Worm (Caenorhabditis elegans) whole organism, young adult: ENCODE measurements around the gene F12F6.1.

Source experiments
- F33H1.4 ChIP-seq: fragments of 200-800 bp; sonication (Bioruptor generic); IDR thresholded peaks from 2 replicates; pipeline ENCODE4 v1.3.6; 2022; ENCODE audit warnings: missing genetic modification reagents, missing genetic modification characterization, missing compliant biosample characterization
- F39B2.1 ChIP-seq: fragments of 200-800 bp; sonication (Bioruptor generic); IDR thresholded peaks from 2 replicates; pipeline ENCODE4 v1.3.6; 2022; ENCODE audit warnings: missing genetic modification reagents, missing genetic modification characterization, missing compliant biosample characterization
- K11D2.4 ChIP-seq: fragments of 200-800 bp; sonication (Bioruptor generic); IDR thresholded peaks from 2 replicates; pipeline ENCODE4 v1.3.6; 2022; ENCODE audit warnings: missing genetic modification reagents, missing genetic modification characterization, missing compliant biosample characterization
- K12H6.12 ChIP-seq: fragments of 200-800 bp; sonication (Bioruptor generic); optimal IDR thresholded peaks from 2 replicates; lab custom pipeline; 2018; ENCODE audit warnings: mild to moderate bottlenecking, missing genetic modification characterization, missing compliant biosample characterization
- Y53F4B.3 ChIP-seq: fragments of 200-800 bp; sonication (Bioruptor generic); IDR thresholded peaks from 2 replicates; pipeline ENCODE4 v1.3.6; 2022; ENCODE audit warnings: missing genetic modification reagents, missing genetic modification characterization, missing compliant biosample characterization
- Y53G8AR.9 ChIP-seq: fragments of 200-800 bp; sonication (Bioruptor generic); conservative IDR thresholded peaks from 2 replicates; pipeline ENCODE4 v1.3.6; 2022; ENCODE audit warnings: missing genetic modification reagents, missing genetic modification characterization, missing compliant biosample characterization
- Y67H2A.10 ChIP-seq: fragments of 200-800 bp; sonication (Bioruptor generic); conservative IDR thresholded peaks from 2 replicates; pipeline ENCODE4 v1.3.6; 2022; ENCODE audit warnings: missing genetic modification reagents, missing genetic modification characterization, missing compliant biosample characterization
- Y95B8A.8 ChIP-seq: fragments of 200-800 bp; sonication (Bioruptor generic); IDR thresholded peaks from 2 replicates; pipeline ENCODE4 v1.3.6; 2022; ENCODE audit warnings: missing genetic modification reagents, missing genetic modification characterization, missing compliant biosample characterization
- ama-1 ChIP-seq, 3 experiments: fragments of 150-350 bp in 1 of 3; sonication (generic microtip) in 2 of 3; optimal IDR thresholded peaks; 2 replicates each; lab custom pipeline; 2014 to 2018; ENCODE audit warnings: missing biosample characterization in 2 of 3, missing genetic modification characterization in 2 of 3, missing genetic modification reagents in 2 of 3
- atf-7 ChIP-seq: sonication (generic microtip); optimal IDR thresholded peaks from 2 replicates; lab custom pipeline; 2017; ENCODE audit warnings: mild to moderate bottlenecking, missing genetic modification characterization, missing compliant biosample characterization
- athp-1 ChIP-seq: sonication (generic microtip); optimal IDR thresholded peaks from 2 replicates; lab custom pipeline; 2017; ENCODE audit warnings: mild to moderate bottlenecking, missing genetic modification characterization, missing compliant biosample characterization
- attf-5 ChIP-seq: fragments of 200-800 bp; sonication (Bioruptor generic); optimal IDR thresholded peaks from 2 replicates; lab custom pipeline; 2018; ENCODE audit warnings: mild to moderate bottlenecking, missing genetic modification characterization, missing compliant biosample characterization
- attf-6 ChIP-seq: fragments of 200-800 bp; sonication (Bioruptor generic); IDR thresholded peaks from 2 replicates; pipeline ENCODE4 v1.3.6; 2022; ENCODE audit warnings: missing genetic modification reagents, missing genetic modification characterization, missing compliant biosample characterization
- bed-1 ChIP-seq: fragments of 200-800 bp; sonication (Bioruptor generic); IDR thresholded peaks from 2 replicates; pipeline ENCODE4 v1.3.6; 2022; ENCODE audit warnings: missing genetic modification reagents, missing genetic modification characterization, missing compliant biosample characterization
- bed-2 ChIP-seq: fragments of 200-800 bp; sonication (Bioruptor generic); IDR thresholded peaks from 2 replicates; pipeline ENCODE4 v1.3.6; 2022; ENCODE audit warnings: missing genetic modification reagents, missing genetic modification characterization, missing compliant biosample characterization
- cebp-1 ChIP-seq, 2 experiments: fragments of 200-800 bp in 1 of 2; sonication (Bioruptor generic) in 1 of 2; sonication (generic microtip) in 1 of 2; IDR thresholded peaks in 1 of 2; optimal IDR thresholded peaks in 1 of 2; 2 replicates each; pipeline versions ENCODE4 v1.3.6 to Lab custom; 2017 to 2022; ENCODE audit warnings: missing compliant biosample characterization in 2 of 2, missing genetic modification characterization in 2 of 2, mild to moderate bottlenecking in 1 of 2, missing genetic modification reagents in 1 of 2, moderate library complexity in 1 of 2
- ceh-27 ChIP-seq: fragments of 200-800 bp; sonication (Bioruptor generic); optimal IDR thresholded peaks from 2 replicates; lab custom pipeline; 2018; ENCODE audit warnings: mild to moderate bottlenecking, missing genetic modification characterization, moderate library complexity, missing compliant biosample characterization
- ceh-91 ChIP-seq: fragments of 200-800 bp; sonication (Bioruptor generic); IDR thresholded peaks from 2 replicates; pipeline ENCODE4 v1.3.6; 2022; ENCODE audit warnings: missing genetic modification reagents, missing genetic modification characterization, missing compliant biosample characterization
- chd-7 ChIP-seq: sonication (generic microtip); optimal IDR thresholded peaks from 2 replicates; lab custom pipeline; 2016; ENCODE audit warnings: mild to moderate bottlenecking, missing genetic modification characterization, moderate library complexity, missing compliant biosample characterization
- die-1 ChIP-seq: sonication (generic microtip); optimal IDR thresholded peaks from 2 replicates; lab custom pipeline; 2016; ENCODE audit warnings: missing genotype, mild to moderate bottlenecking, missing genetic modification characterization, missing compliant biosample characterization
- dox-1 ChIP-seq: fragments of 200-800 bp; sonication (Bioruptor generic); IDR thresholded peaks from 2 replicates; pipeline ENCODE4 v1.3.6; 2022; ENCODE audit warnings: missing genetic modification reagents, missing genetic modification characterization, missing compliant biosample characterization
- efl-1 ChIP-seq: fragments of 150-350 bp; optimal IDR thresholded peaks from 2 replicates; lab custom pipeline; 2014; ENCODE audit warnings: missing biosample characterization, missing genetic modification reagents, missing genetic modification characterization
- him-1 ChIP-seq: sonication (generic microtip); optimal IDR thresholded peaks from 2 replicates; lab custom pipeline; 2016; ENCODE audit warnings: missing genotype, missing genetic modification reagents, missing genetic modification characterization, missing compliant biosample characterization
- hmg-1.2 ChIP-seq: fragments of 200-800 bp; sonication (Bioruptor generic); IDR thresholded peaks from 2 replicates; pipeline ENCODE4 v1.3.6; 2022; ENCODE audit warnings: missing genetic modification reagents, missing genetic modification characterization, missing compliant biosample characterization
- hrde-1 ChIP-seq: sonication (generic microtip); optimal IDR thresholded peaks from 2 replicates; lab custom pipeline; 2016; ENCODE audit warnings: missing genetic modification characterization, mild to moderate bottlenecking, missing compliant biosample characterization, moderate library complexity, missing genotype, missing genetic modification reagents, borderline replicate concordance
- let-607 ChIP-seq, 2 experiments: fragments of 200-800 bp in 1 of 2; sonication (Bioruptor generic) in 1 of 2; sonication (generic microtip) in 1 of 2; optimal IDR thresholded peaks; 2 replicates each; lab custom pipeline; 2016 to 2018; ENCODE audit warnings: mild to moderate bottlenecking in 2 of 2, missing compliant biosample characterization in 2 of 2, missing genetic modification characterization in 2 of 2, moderate library complexity in 2 of 2, missing genotype in 1 of 2
- lin-35 ChIP-seq, 3 experiments: fragments of 150-350 bp in 2 of 3; sonication (generic microtip) in 1 of 3; optimal IDR thresholded peaks; 2 replicates each; lab custom pipeline; 2014 to 2018; ENCODE audit warnings: missing biosample characterization in 3 of 3, missing genetic modification characterization in 3 of 3, missing genetic modification reagents in 3 of 3
- lin-40 ChIP-seq: sonication (generic microtip); optimal IDR thresholded peaks from 2 replicates; lab custom pipeline; 2016; ENCODE audit warnings: missing genetic modification characterization, mild to moderate bottlenecking, missing compliant biosample characterization, missing genotype, missing genetic modification reagents
- madf-8 ChIP-seq: fragments of 200-800 bp; sonication (Bioruptor generic); conservative IDR thresholded peaks from 2 replicates; pipeline ENCODE4 v1.3.6; 2022; ENCODE audit warnings: missing genetic modification reagents, missing genetic modification characterization, missing compliant biosample characterization
- mxl-1 ChIP-seq: sonication (generic microtip); optimal IDR thresholded peaks from 2 replicates; lab custom pipeline; 2016; ENCODE audit warnings: missing genetic modification characterization, missing compliant biosample characterization
- nhr-120 ChIP-seq: fragments of 200-800 bp; sonication (Bioruptor generic); IDR thresholded peaks from 2 replicates; pipeline ENCODE4 v1.3.6; 2022; ENCODE audit warnings: missing genetic modification characterization, missing compliant biosample characterization
- nhr-27 ChIP-seq: fragments of 200-800 bp; sonication (Bioruptor generic); optimal IDR thresholded peaks from 2 replicates; lab custom pipeline; 2018; ENCODE audit warnings: mild to moderate bottlenecking, missing genetic modification characterization, moderate library complexity, missing compliant biosample characterization
- nhr-80 ChIP-seq: sonication (generic microtip); optimal IDR thresholded peaks from 2 replicates; lab custom pipeline; 2016; ENCODE audit warnings: missing genetic modification characterization, missing compliant biosample characterization
- nhr-90 ChIP-seq: sonication (generic microtip); optimal IDR thresholded peaks from 2 replicates; lab custom pipeline; 2016; ENCODE audit warnings: missing genotype, mild to moderate bottlenecking, missing genetic modification characterization, missing compliant biosample characterization
- rcor-1 ChIP-seq: fragments of 200-800 bp; sonication (Bioruptor generic); IDR thresholded peaks from 2 replicates; pipeline ENCODE4 v1.3.6; 2022; ENCODE audit warnings: missing genetic modification reagents, missing genetic modification characterization, missing compliant biosample characterization
- repo-1 ChIP-seq: sonication (generic microtip); optimal IDR thresholded peaks from 2 replicates; lab custom pipeline; 2017; ENCODE audit warnings: mild to moderate bottlenecking, missing genetic modification characterization, missing compliant biosample characterization
- rpc-1 ChIP-seq, 2 experiments: fragments of 150-350 bp in 1 of 2; sonication (generic microtip) in 1 of 2; optimal IDR thresholded peaks; 2 replicates each; lab custom pipeline; 2014 to 2018; ENCODE audit warnings: missing biosample characterization in 1 of 2, missing genetic modification characterization in 1 of 2, missing genetic modification reagents in 1 of 2, missing genotype in 1 of 2
- snpc-4 ChIP-seq, 5 experiments: fragments of 150-350 bp in 1 of 5; sonication (generic microtip) in 4 of 5; optimal IDR thresholded peaks; 2 replicates each; lab custom pipeline; 2014 to 2018; ENCODE audit warnings: missing genetic modification characterization in 5 of 5, missing biosample characterization in 3 of 5, antibody characterized with exemption in 2 of 5, mild to moderate bottlenecking in 2 of 5, missing compliant biosample characterization in 2 of 5, missing genotype in 2 of 5, moderate library complexity in 2 of 5, missing genetic modification reagents in 1 of 5
- somi-1 ChIP-seq: fragments of 200-800 bp; sonication (Bioruptor generic); optimal IDR thresholded peaks from 2 replicates; lab custom pipeline; 2018; ENCODE audit warnings: mild to moderate bottlenecking, missing genetic modification characterization, missing compliant biosample characterization
- zfh-2 ChIP-seq: fragments of 200-800 bp; sonication (Bioruptor generic); conservative IDR thresholded peaks from 2 replicates; pipeline ENCODE4 v1.3.6; 2022; ENCODE audit warnings: missing genetic modification reagents, missing genetic modification characterization, missing compliant biosample characterization
- ztf-18 ChIP-seq: sonication (generic microtip); optimal IDR thresholded peaks from 2 replicates; lab custom pipeline; 2016; ENCODE audit warnings: missing genotype, mild to moderate bottlenecking, missing genetic modification characterization, missing compliant biosample characterization
- ztf-25 ChIP-seq: fragments of 200-800 bp; sonication (Bioruptor generic); IDR thresholded peaks from 2 replicates; pipeline ENCODE4 v1.3.6; 2022; ENCODE audit warnings: missing genetic modification reagents, missing genetic modification characterization, missing compliant biosample characterization

F12F6.1 gene

ce11 chrIV:11593415-11594190 is 9.8 kb downstream of the F12F6.1 start, which contains the start of gene F40F11.3 (continued):
- TF ChIP-seq bed-2 (GFP tag; lab: Robert Waterston, UW) (no peak), nhr-90 (tag; lab: Kevin White, UChicago) (peak; percentile 13), mxl-1 (tag; lab: Kevin White, UChicago) (no peak), ceh-91 (GFP tag; lab: Robert Waterston, UW) (peak; percentile 10; the same call in 1 of the 2 replicates), nhr-27 (tag; lab: Kevin White, UChicago) (no peak), rcor-1 (GFP tag; lab: Robert Waterston, UW) (no peak), F33H1.4 (peak; percentile 34; the same call in 1 of the 2 replicates), Y67H2A.10 (GFP tag; lab: Robert Waterston, UW) (0 out of 2 replicates have a peak, but pooled peaks have one; percentile 37), ztf-25 (no peak), efl-1 (no peak), K11D2.4 (GFP tag; lab: Robert Waterston, UW) (peak; percentile 61), nhr-80 (tag; lab: Kevin White, UChicago) (peak; percentile 41)
- TF ChIP-seq, all 124 proteins: peak for 52

ce11 chrIV:11594191-11594673 is 10.5 kb downstream of the F12F6.1 start, which contains the start of gene mig-38:
Gene mig-38 (plus strand): TSS chrIV:11594244.
- TF ChIP-seq athp-1 (tag; lab: Kevin White, UChicago) (peak; percentile 29), nhr-120 (no peak), bed-1 (GFP tag; lab: Robert Waterston, UW) (no peak), F33H1.4 (no peak), Y53G8AR.9 (GFP tag; lab: Robert Waterston, UW) (no peak; the same call in 1 of the 2 replicates), chd-7 (tag; lab: Kevin White, UChicago) (peak; percentile 48), ama-1 (optimal IDR thresholded peaks at IDR 0.05; lab: Kevin White, UChicago) (peak; percentile 89), ama-1 (GFP tag; optimal IDR thresholded peaks at IDR 0.05; lab: Kevin White, UChicago) (no peak), cebp-1 (GFP tag; IDR thresholded peaks at IDR 0.05; lab: Robert Waterston, UW) (no peak), cebp-1 (tag; optimal IDR thresholded peaks at IDR 0.05; lab: Kevin White, UChicago) (peak; percentile 54), hrde-1 (tag; lab: Kevin White, UChicago) (no peak), rpc-1 (optimal IDR thresholded peaks at IDR 0.05; lab: Kevin White, UChicago) (no peak), rpc-1 (tag; optimal IDR thresholded peaks at IDR 0.05; lab: Kevin White, UChicago) (no peak), atf-7 (tag; lab: Kevin White, UChicago) (peak; percentile 22), zfh-2 (GFP tag; lab: Robert Waterston, UW) (peak; percentile 94), ceh-27 (GFP tag; lab: Kevin White, UChicago) (peak; percentile 11), nhr-80 (tag; lab: Kevin White, UChicago) (peak; percentile 75), madf-8 (GFP tag; lab: Robert Waterston, UW) (no peak), K11D2.4 (GFP tag; lab: Robert Waterston, UW) (no peak), Y95B8A.8 (GFP tag; lab: Robert Waterston, UW) (0 out of 2 replicates have a peak, but pooled peaks have one; percentile 13), F39B2.1 (no peak), lin-35 (GFP tag; optimal IDR thresholded peaks at IDR 0.05; lab: Kevin White, UChicago) (no peak), repo-1 (peak; percentile 47), attf-5 (GFP tag; lab: Kevin White, UChicago) (peak; percentile 40), somi-1 (GFP tag; lab: Kevin White, UChicago) (peak; percentile 22), Y53F4B.3 (GFP tag; lab: Robert Waterston, UW) (no peak), snpc-4 (GFP tag; optimal IDR thresholded peaks at IDR 0.05; lab: Kevin White, UChicago) (no peak), snpc-4 (tag; optimal IDR thresholded peaks at IDR 0.05; lab: Kevin White, UChicago) (peak in 1 of 4 experiments; percentile 4), hmg-1.2 (peak; percentile 41; the same call in 1 of the 2 replicates), die-1 (no peak), attf-6 (GFP tag; lab: Robert Waterston, UW) (no peak), dox-1 (GFP tag; lab: Robert Waterston, UW) (peak; percentile 55), let-607 (tag; optimal IDR thresholded peaks at IDR 0.05; lab: Kevin White, UChicago) (peak in 1 of 2 experiments; percentile 10), lin-40 (tag; lab: Kevin White, UChicago) (peak; percentile 52), ztf-18 (tag; lab: Kevin White, UChicago) (no peak), him-1 (no peak), K12H6.12 (tag; lab: Kevin White, UChicago) (peak; percentile 52)
